Worm (Caenorhabditis elegans): Measurements from ENCODE around the gene srx-45.

Gene srx-45

ce11 chrIII:9306596-9306995, at the start of gene srx-45:
Gene srx-45, minus strand, starts transcription at chrIII:9306696.
- TF ChIP-seq T22C8.4 (GFP tag; IDR thresholded peaks at IDR 0.05) (no peak), ref-1 (GFP tag; conservative IDR thresholded peaks at IDR 0.05) (no peak), ztf-23 (GFP tag; IDR thresholded peaks at IDR 0.05) (no peak), flt-1 (GFP tag; IDR thresholded peaks at IDR 0.05) (no peak)

DNA sequence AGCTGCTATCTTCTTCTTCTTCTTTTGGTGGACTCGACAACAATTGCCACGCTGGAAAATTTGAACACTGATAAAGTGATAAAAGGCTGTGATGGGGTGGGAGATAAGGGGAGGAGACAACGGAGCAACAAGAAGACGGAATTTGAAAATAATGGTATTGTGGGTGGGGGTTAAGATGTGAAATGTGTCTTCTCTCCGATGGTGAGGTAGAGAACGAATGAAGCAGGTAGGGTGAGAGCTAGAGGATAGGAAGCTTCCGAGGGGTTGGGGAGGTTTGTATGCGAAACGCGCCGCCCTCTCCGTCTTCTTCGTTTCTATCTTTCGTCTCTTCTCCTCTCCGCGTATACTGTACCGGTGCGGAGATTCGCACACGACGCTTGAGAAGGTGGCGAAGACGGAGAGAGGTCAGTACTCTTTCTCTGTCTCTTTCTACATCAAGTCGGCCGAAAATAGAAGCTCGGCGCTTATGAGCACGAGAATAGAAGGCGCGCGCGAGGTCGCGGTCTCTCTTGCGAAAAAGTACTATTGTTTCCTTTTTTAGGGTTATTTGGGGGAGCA, 49.0 kb upstream of the srx-45 start, which contains the start of gene chtb-1:
TSS of gene chtb-1 (minus strand) at position 51 of the 558 bp plus-strand sequence.
- TF ChIP-seq cog-1 (tag; optimal IDR thresholded peaks at IDR 0.05) (no peak), med-1 (GFP tag; optimal IDR thresholded peaks at IDR 0.05; ENCODE audit: insufficient read depth) (no peak), tab-1 (GFP tag; IDR thresholded peaks at IDR 0.05) (no peak), klf-2 (GFP tag; conservative IDR thresholded peaks at IDR 0.05) (no peak), ref-1 (GFP tag; conservative IDR thresholded peaks at IDR 0.05) (no peak), ztf-29 (GFP tag; IDR thresholded peaks at IDR 0.05) (no peak), flt-1 (GFP tag; IDR thresholded peaks at IDR 0.05) (no peak), T22C8.4 (GFP tag; IDR thresholded peaks at IDR 0.05) (no peak), ztf-23 (GFP tag; IDR thresholded peaks at IDR 0.05) (no peak)

ce11 chrIII:9353814-9354213, 47.3 kb upstream of the srx-45 start:
- TF ChIP-seq med-1 (GFP tag; optimal IDR thresholded peaks at IDR 0.05; ENCODE audit: insufficient read depth) (no peak), klf-2 (GFP tag; conservative IDR thresholded peaks at IDR 0.05) (no peak), T22C8.4 (GFP tag; IDR thresholded peaks at IDR 0.05) (no peak), tab-1 (GFP tag; IDR thresholded peaks at IDR 0.05) (no peak), ztf-29 (GFP tag; IDR thresholded peaks at IDR 0.05) (no peak), cog-1 (tag; optimal IDR thresholded peaks at IDR 0.05) (no peak), flt-1 (GFP tag; IDR thresholded peaks at IDR 0.05) (no peak), ztf-23 (GFP tag; IDR thresholded peaks at IDR 0.05) (no peak), ref-1 (GFP tag; conservative IDR thresholded peaks at IDR 0.05) (no peak)

ce11 chrIII:9346722-9347121, 40.2 kb upstream of the srx-45 start:
- TF ChIP-seq tab-1 (GFP tag; IDR thresholded peaks at IDR 0.05) (no peak), ztf-23 (GFP tag; IDR thresholded peaks at IDR 0.05) (0 out of 2 replicates have a peak, but pooled peaks have one; percentile 14), ref-1 (GFP tag; conservative IDR thresholded peaks at IDR 0.05) (no peak), klf-2 (GFP tag; conservative IDR thresholded peaks at IDR 0.05) (no peak), med-1 (GFP tag; optimal IDR thresholded peaks at IDR 0.05; ENCODE audit: insufficient read depth) (no peak), flt-1 (GFP tag; IDR thresholded peaks at IDR 0.05) (no peak), cog-1 (tag; optimal IDR thresholded peaks at IDR 0.05) (no peak), ztf-29 (GFP tag; IDR thresholded peaks at IDR 0.05) (no peak), T22C8.4 (GFP tag; IDR thresholded peaks at IDR 0.05) (no peak)

- TF ChIP-seq ztf-23 (GFP tag; IDR thresholded peaks at IDR 0.05) (no peak), tab-1 (GFP tag; IDR thresholded peaks at IDR 0.05) (no peak), med-1 (GFP tag; optimal IDR thresholded peaks at IDR 0.05; ENCODE audit: insufficient read depth) (no peak), flt-1 (GFP tag; IDR thresholded peaks at IDR 0.05) (no peak), cog-1 (tag; optimal IDR thresholded peaks at IDR 0.05) (no peak), ztf-29 (GFP tag; IDR thresholded peaks at IDR 0.05) (no peak), klf-2 (GFP tag; conservative IDR thresholded peaks at IDR 0.05) (no peak), T22C8.4 (GFP tag; IDR thresholded peaks at IDR 0.05) (no peak), ref-1 (GFP tag; conservative IDR thresholded peaks at IDR 0.05) (no peak)
Observed at ce11 chrIII:9346114-9346513, 39.6 kb upstream of the srx-45 start.

ce11 chrIII:9344347-9344746, 37.9 kb upstream of the srx-45 start, which contains the start of gene emb-9:
Gene emb-9, minus strand, starts transcription at chrIII:9344447.
- TF ChIP-seq T22C8.4 (GFP tag; IDR thresholded peaks at IDR 0.05), result no peak
- TF ChIP-seq ref-1 (GFP tag; conservative IDR thresholded peaks at IDR 0.05), result no peak
- TF ChIP-seq ztf-23 (GFP tag; IDR thresholded peaks at IDR 0.05), result no peak
- no peak for TF ChIP-seq cog-1 (tag; optimal IDR thresholded peaks at IDR 0.05)
- TF ChIP-seq ztf-29 (GFP tag; IDR thresholded peaks at IDR 0.05), result no peak
- no peak for TF ChIP-seq klf-2 (GFP tag; conservative IDR thresholded peaks at IDR 0.05)
- no peak for TF ChIP-seq med-1 (GFP tag; optimal IDR thresholded peaks at IDR 0.05; ENCODE audit: insufficient read depth)
- TF ChIP-seq tab-1 (GFP tag; IDR thresholded peaks at IDR 0.05), result no peak

DNA sequence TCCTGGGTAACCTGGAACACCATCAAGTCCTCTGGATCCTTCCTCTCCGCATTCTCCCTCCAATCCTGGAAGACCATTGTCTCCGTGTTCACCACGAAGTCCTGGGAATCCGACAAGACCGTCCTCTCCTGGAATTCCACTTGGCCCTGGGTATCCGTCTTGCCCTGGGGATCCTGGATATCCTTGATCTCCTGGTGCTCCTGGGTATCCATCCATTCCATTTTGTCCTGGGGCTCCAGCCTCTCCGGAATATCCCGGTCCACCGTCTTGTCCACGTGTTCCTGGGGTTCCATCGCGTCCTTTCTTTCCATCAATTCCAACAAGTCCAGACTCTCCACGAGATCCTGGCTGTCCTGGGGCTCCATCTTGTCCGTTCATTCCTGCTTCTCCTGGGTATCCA, 33.5 kb upstream of the srx-45 start:
- no peak for TF ChIP-seq flt-1 (GFP tag; IDR thresholded peaks at IDR 0.05)
- TF ChIP-seq ztf-23 (GFP tag; IDR thresholded peaks at IDR 0.05), result no peak
- TF ChIP-seq ref-1 (GFP tag; conservative IDR thresholded peaks at IDR 0.05), result no peak
- no peak for TF ChIP-seq med-1 (GFP tag; optimal IDR thresholded peaks at IDR 0.05; ENCODE audit: insufficient read depth)
- TF ChIP-seq ztf-29 (GFP tag; IDR thresholded peaks at IDR 0.05), result no peak
- TF ChIP-seq tab-1 (GFP tag; IDR thresholded peaks at IDR 0.05), result no peak
- no peak for TF ChIP-seq cog-1 (tag; optimal IDR thresholded peaks at IDR 0.05)
- no peak for TF ChIP-seq klf-2 (GFP tag; conservative IDR thresholded peaks at IDR 0.05)
- TF ChIP-seq T22C8.4 (GFP tag; IDR thresholded peaks at IDR 0.05), result no peak

ce11 chrIII:9337968-9338367, 31.5 kb upstream of the srx-45 start:
- TF ChIP-seq ztf-23 (GFP tag; IDR thresholded peaks at IDR 0.05) (no peak), ztf-29 (GFP tag; IDR thresholded peaks at IDR 0.05) (no peak), ref-1 (GFP tag; conservative IDR thresholded peaks at IDR 0.05) (no peak), med-1 (GFP tag; optimal IDR thresholded peaks at IDR 0.05; ENCODE audit: insufficient read depth) (no peak), tab-1 (GFP tag; IDR thresholded peaks at IDR 0.05) (no peak), cog-1 (tag; optimal IDR thresholded peaks at IDR 0.05) (no peak), klf-2 (GFP tag; conservative IDR thresholded peaks at IDR 0.05) (no peak), flt-1 (GFP tag; IDR thresholded peaks at IDR 0.05) (no peak), T22C8.4 (GFP tag; IDR thresholded peaks at IDR 0.05) (no peak)

- no peak for TF ChIP-seq ztf-29 (GFP tag; IDR thresholded peaks at IDR 0.05)
Observed at ce11 chrIII:9336807-9337206, 30.3 kb upstream of the srx-45 start.

DNA sequence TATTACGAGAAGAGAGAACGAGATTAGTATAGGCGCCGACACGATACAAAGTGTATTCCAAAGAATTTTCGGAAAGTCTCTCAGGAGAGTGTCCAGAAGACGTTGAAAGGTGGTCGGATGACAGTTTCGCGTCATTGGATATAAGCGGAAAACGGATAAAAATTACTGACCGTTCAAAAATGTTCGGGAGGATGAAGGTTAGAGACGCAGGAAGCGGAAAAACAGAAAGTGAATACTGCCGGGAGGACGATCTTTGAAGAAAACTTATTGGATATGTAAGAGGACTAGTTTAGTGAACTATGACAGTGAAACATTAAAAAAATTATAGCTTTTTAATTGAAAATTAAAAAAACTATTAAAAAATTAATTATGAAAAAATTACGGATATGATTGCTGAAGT, 28.6 kb upstream of the srx-45 start:
- TF ChIP-seq flt-1 (GFP tag; IDR thresholded peaks at IDR 0.05) (no peak), klf-2 (GFP tag; conservative IDR thresholded peaks at IDR 0.05) (no peak), med-1 (GFP tag; optimal IDR thresholded peaks at IDR 0.05; ENCODE audit: insufficient read depth) (no peak), cog-1 (tag; optimal IDR thresholded peaks at IDR 0.05) (no peak), T22C8.4 (GFP tag; IDR thresholded peaks at IDR 0.05) (no peak), ref-1 (GFP tag; conservative IDR thresholded peaks at IDR 0.05) (no peak), tab-1 (GFP tag; IDR thresholded peaks at IDR 0.05) (no peak), ztf-29 (GFP tag; IDR thresholded peaks at IDR 0.05) (no peak), ztf-23 (GFP tag; IDR thresholded peaks at IDR 0.05) (no peak)

Data from whole organism, midembryonic.